Worm (Caenorhabditis elegans): ENCODE measurements around the gene srbc-19.

DNA sequence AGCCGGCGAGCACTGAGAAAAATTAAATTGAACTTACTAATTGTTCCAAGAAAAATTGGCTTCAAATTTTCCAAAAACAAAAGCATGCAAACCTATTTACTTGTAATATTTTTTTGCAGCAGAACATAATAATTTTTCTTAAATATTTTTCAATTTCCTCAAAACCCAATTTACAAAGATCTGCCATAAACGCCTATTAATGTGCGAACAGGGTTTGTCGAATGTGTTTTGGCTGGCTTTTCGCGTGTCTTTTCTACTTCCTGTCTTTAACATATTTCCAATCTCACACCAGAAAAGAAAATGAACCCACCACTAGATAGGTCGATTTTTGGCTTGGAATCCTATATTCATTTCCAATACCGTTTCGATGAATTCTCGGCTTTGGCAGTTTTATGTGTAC is 8.7 kb upstream of the srbc-19 start, which contains the start of gene C45H4.18:
- TF ChIP-seq tbx-11 (GFP tag; IDR thresholded peaks at IDR 0.05) = no peak
- no peak for TF ChIP-seq ceh-36 (tag; optimal IDR thresholded peaks at IDR 0.05)
- TF ChIP-seq flt-1 (GFP tag; IDR thresholded peaks at IDR 0.05) = no peak
- no peak for TF ChIP-seq F13C5.2 (tag; optimal IDR thresholded peaks at IDR 0.05)
- no peak for TF ChIP-seq hmg-4 (GFP tag; optimal IDR thresholded peaks at IDR 0.05)
- no peak for TF ChIP-seq ama-1 (optimal IDR thresholded peaks at IDR 0.05)
- no peak for TF ChIP-seq tra-4 (tag; optimal IDR thresholded peaks at IDR 0.05)
- no peak for TF ChIP-seq ceh-13 (GFP tag; optimal IDR thresholded peaks at IDR 0.05)
- no peak for TF ChIP-seq pes-1 (GFP tag; IDR thresholded peaks at IDR 0.05)
- no peak for TF ChIP-seq sea-1 (GFP tag; conservative IDR thresholded peaks at IDR 0.05)
- no peak for TF ChIP-seq scrt-1 (GFP tag; IDR thresholded peaks at IDR 0.05)

Data from whole organism, early embryonic.